Worm (Caenorhabditis elegans): ENCODE measurements around the gene nlp-53.

- TF ChIP-seq ztf-4 (tag; optimal IDR thresholded peaks at IDR 0.05) (no peak), jun-1 (tag; optimal IDR thresholded peaks at IDR 0.05) (no peak), nhr-11 (tag; optimal IDR thresholded peaks at IDR 0.05) (no peak), elt-3 (tag; optimal IDR thresholded peaks at IDR 0.05) (no peak), ceh-82 (tag; optimal IDR thresholded peaks at IDR 0.05) (no peak), unc-39 (tag; optimal IDR thresholded peaks at IDR 0.05) (no peak)
These were observed 18.5 kb upstream of the nlp-53 start, which contains the start of gene F54B11.7 for ce11 chrX:13600136-13600535.

All from whole organism, L3 larva.